Worm (Caenorhabditis elegans): ENCODE results near the gene R02D3.8.

Gene R02D3.8

ce11 chrIV:257095-257494 is at the start of gene R02D3.8:
R02D3.8 (minus strand) TSS chrIV:257203.
- TF ChIP-seq ceh-58 (GFP tag; IDR thresholded peaks at IDR 0.05) (no peak), mcd-1 (GFP tag; IDR thresholded peaks at IDR 0.05) (0 out of 2 replicates have a peak, but pooled peaks have one; percentile 39), ceh-91 (GFP tag; IDR thresholded peaks at IDR 0.05) (no peak), athp-1 (tag; optimal IDR thresholded peaks at IDR 0.05) (no peak), lsl-1 (GFP tag; optimal IDR thresholded peaks at IDR 0.05) (no peak), ZK185.1 (tag; optimal IDR thresholded peaks at IDR 0.05; ENCODE audit: poor library complexity, severe bottlenecking) (peak; percentile 33), dox-1 (GFP tag; IDR thresholded peaks at IDR 0.05) (no peak), nhr-27 (tag; optimal IDR thresholded peaks at IDR 0.05) (no peak), lin-26 (GFP tag; IDR thresholded peaks at IDR 0.05) (no peak), D2030.7 (GFP tag; IDR thresholded peaks at IDR 0.05) (no peak), akir-1 (GFP tag; optimal IDR thresholded peaks at IDR 0.05) (no peak), B0336.3 (GFP tag; IDR thresholded peaks at IDR 0.05) (no peak), cebp-1 (GFP tag; IDR thresholded peaks at IDR 0.05) (no peak), cebp-1 (tag; optimal IDR thresholded peaks at IDR 0.05) (peak; percentile 56), Y79H2A.3 (GFP tag; conservative IDR thresholded peaks at IDR 0.05) (no peak), ccch-3 (GFP tag; optimal IDR thresholded peaks at IDR 0.05) (no peak), attf-5 (GFP tag; optimal IDR thresholded peaks at IDR 0.05) (peak; percentile 17), snpc-3.4 (tag; optimal IDR thresholded peaks at IDR 0.05) (no peak), cebp-2 (GFP tag; IDR thresholded peaks at IDR 0.05) (no peak), nhr-90 (tag; optimal IDR thresholded peaks at IDR 0.05) (no peak), rpc-1 (optimal IDR thresholded peaks at IDR 0.05) (no peak), rpc-1 (tag; optimal IDR thresholded peaks at IDR 0.05) (no peak)

ce11 chrIV:306572-306971 is 49.6 kb upstream of the R02D3.8 start:
- TF ChIP-seq dpl-1 (GFP tag; optimal IDR thresholded peaks at IDR 0.05): no peak
- peak; percentile 72; the same call in 1 of the 2 replicates for TF ChIP-seq hmg-1.2 (GFP tag; IDR thresholded peaks at IDR 0.05)
- TF ChIP-seq lin-35 (GFP tag; optimal IDR thresholded peaks at IDR 0.05): peak in 1 of 3 experiments; percentile 8
- TF ChIP-seq hlh-26 (GFP tag; conservative IDR thresholded peaks at IDR 0.05): no peak
- peak; percentile 15 for TF ChIP-seq ceh-27 (GFP tag; optimal IDR thresholded peaks at IDR 0.05)
- no peak for TF ChIP-seq attf-3 (GFP tag; conservative IDR thresholded peaks at IDR 0.05)
- TF ChIP-seq rec-8 (tag; optimal IDR thresholded peaks at IDR 0.05): no peak
- no peak for TF ChIP-seq F39B2.1 (GFP tag; IDR thresholded peaks at IDR 0.05)
- 0 out of 2 replicates have a peak, but pooled peaks have one; percentile 18 for TF ChIP-seq ztf-25 (GFP tag; IDR thresholded peaks at IDR 0.05)
- no peak for TF ChIP-seq B0019.2 (GFP tag; conservative IDR thresholded peaks at IDR 0.05)

- no peak for TF ChIP-seq ceh-91 (GFP tag; IDR thresholded peaks at IDR 0.05)
- no peak for TF ChIP-seq rpc-1 (optimal IDR thresholded peaks at IDR 0.05)
- no peak for TF ChIP-seq rpc-1 (tag; optimal IDR thresholded peaks at IDR 0.05)
- TF ChIP-seq ama-1 (optimal IDR thresholded peaks at IDR 0.05): no peak
- TF ChIP-seq ama-1 (GFP tag; optimal IDR thresholded peaks at IDR 0.05): no peak
- TF ChIP-seq let-526 (GFP tag; IDR thresholded peaks at IDR 0.05): no peak
- no peak for TF ChIP-seq xnd-1 (tag; optimal IDR thresholded peaks at IDR 0.05)
- TF ChIP-seq zim-3 (tag; optimal IDR thresholded peaks at IDR 0.05): no peak
- no peak for TF ChIP-seq mxl-1 (tag; optimal IDR thresholded peaks at IDR 0.05)
- TF ChIP-seq efl-1 (GFP tag; optimal IDR thresholded peaks at IDR 0.05): no peak
- no peak for TF ChIP-seq tbp1 (GFP tag; optimal IDR thresholded peaks at IDR 0.05)
- no peak for TF ChIP-seq lin-54 (GFP tag; optimal IDR thresholded peaks at IDR 0.05)
- TF ChIP-seq nhr-179 (tag; optimal IDR thresholded peaks at IDR 0.05): no peak
- TF ChIP-seq T26A5.8 (tag; optimal IDR thresholded peaks at IDR 0.05): no peak
- TF ChIP-seq B0261.1 (tag; optimal IDR thresholded peaks at IDR 0.05): no peak
- no peak for TF ChIP-seq F55B11.4 (tag; optimal IDR thresholded peaks at IDR 0.05; ENCODE audit: borderline replicate concordance, insufficient read depth)
- TF ChIP-seq pbrm-1 (GFP tag; IDR thresholded peaks at IDR 0.05): no peak
- no peak for TF ChIP-seq cebp-1 (GFP tag; IDR thresholded peaks at IDR 0.05)
- no peak for TF ChIP-seq cebp-1 (tag; optimal IDR thresholded peaks at IDR 0.05)
Observed at ce11 chrIV:305101-305500, 48.1 kb upstream of the R02D3.8 start.
